Worm (Caenorhabditis elegans) whole organism, young adult: ENCODE measurements around the gene rack-1.
A peak's percentile ranks its signal among the peaks of the same experiment; 100 is the strongest.

ENCODE experiments used
- C17E4.6 ChIP-seq: fragments of 200-800 bp; sonication (Bioruptor generic); IDR thresholded peaks from 2 replicates; pipeline ENCODE4 v1.3.6; 2022; ENCODE audit warnings: missing genetic modification reagents, missing genetic modification characterization, missing compliant biosample characterization
- D2030.7 ChIP-seq: fragments of 200-800 bp; sonication (Bioruptor generic); IDR thresholded peaks from 2 replicates; pipeline ENCODE4 v1.3.6; 2022; ENCODE audit warnings: missing genetic modification reagents, missing genetic modification characterization, missing compliant biosample characterization
- F10E7.11 ChIP-seq: sonication (generic microtip); optimal IDR thresholded peaks from 2 replicates; lab custom pipeline; 2017; ENCODE audit warnings: mild to moderate bottlenecking, missing genetic modification characterization, moderate library complexity, missing compliant biosample characterization
- F22D6.2 ChIP-seq: sonication (generic microtip); optimal IDR thresholded peaks from 2 replicates; lab custom pipeline; 2016; ENCODE audit warnings: mild to moderate bottlenecking, missing genetic modification characterization, missing compliant biosample characterization
- F23B12.7 ChIP-seq: sonication (generic microtip); optimal IDR thresholded peaks from 2 replicates; lab custom pipeline; 2017; ENCODE audit warnings: missing genetic modification characterization, mild to moderate bottlenecking, missing compliant biosample characterization, antibody characterized with exemption, moderate library complexity; ENCODE audit not compliant: insufficient read depth
- F33H1.4 ChIP-seq: fragments of 200-800 bp; sonication (Bioruptor generic); IDR thresholded peaks from 2 replicates; pipeline ENCODE4 v1.3.6; 2022; ENCODE audit warnings: missing genetic modification reagents, missing genetic modification characterization, missing compliant biosample characterization
- F52B5.7 ChIP-seq: sonication (generic microtip); optimal IDR thresholded peaks from 2 replicates; lab custom pipeline; 2016; ENCODE audit warnings: mild to moderate bottlenecking, missing genetic modification characterization, missing compliant biosample characterization
- Y53G8AR.9 ChIP-seq: fragments of 200-800 bp; sonication (Bioruptor generic); conservative IDR thresholded peaks from 2 replicates; pipeline ENCODE4 v1.3.6; 2022; ENCODE audit warnings: missing genetic modification reagents, missing genetic modification characterization, missing compliant biosample characterization
- ZK185.1 ChIP-seq: sonication (generic microtip); optimal IDR thresholded peaks from 2 replicates; lab custom pipeline; 2016; ENCODE audit warnings: mild to moderate bottlenecking, missing genetic modification characterization, missing compliant biosample characterization; ENCODE audit not compliant: poor library complexity, severe bottlenecking
- akir-1 ChIP-seq: fragments of 200-800 bp; sonication (Bioruptor generic); optimal IDR thresholded peaks from 2 replicates; lab custom pipeline; 2018; ENCODE audit warnings: mild to moderate bottlenecking, missing genetic modification characterization, moderate library complexity, missing compliant biosample characterization
- attf-5 ChIP-seq: fragments of 200-800 bp; sonication (Bioruptor generic); optimal IDR thresholded peaks from 2 replicates; lab custom pipeline; 2018; ENCODE audit warnings: mild to moderate bottlenecking, missing genetic modification characterization, missing compliant biosample characterization
- attf-6 ChIP-seq: fragments of 200-800 bp; sonication (Bioruptor generic); IDR thresholded peaks from 2 replicates; pipeline ENCODE4 v1.3.6; 2022; ENCODE audit warnings: missing genetic modification reagents, missing genetic modification characterization, missing compliant biosample characterization
- cebp-2 ChIP-seq: fragments of 200-800 bp; sonication (Bioruptor generic); IDR thresholded peaks from 2 replicates; pipeline ENCODE4 v1.3.6; 2022; ENCODE audit warnings: missing genetic modification characterization, missing compliant biosample characterization
- ceh-100 ChIP-seq: fragments of 200-800 bp; sonication (Bioruptor generic); IDR thresholded peaks from 2 replicates; pipeline ENCODE4 v1.3.6; 2022; ENCODE audit warnings: missing genetic modification reagents, missing genetic modification characterization, missing compliant biosample characterization
- efl-1 ChIP-seq: fragments of 150-350 bp; optimal IDR thresholded peaks from 2 replicates; lab custom pipeline; 2014; ENCODE audit warnings: missing biosample characterization, missing genetic modification reagents, missing genetic modification characterization
- him-1 ChIP-seq: sonication (generic microtip); optimal IDR thresholded peaks from 2 replicates; lab custom pipeline; 2016; ENCODE audit warnings: missing genotype, missing genetic modification reagents, missing genetic modification characterization, missing compliant biosample characterization
- hmg-1.2 ChIP-seq: fragments of 200-800 bp; sonication (Bioruptor generic); IDR thresholded peaks from 2 replicates; pipeline ENCODE4 v1.3.6; 2022; ENCODE audit warnings: missing genetic modification reagents, missing genetic modification characterization, missing compliant biosample characterization
- lag-1 ChIP-seq: fragments of 200-800 bp; sonication (Bioruptor generic); IDR thresholded peaks from 2 replicates; pipeline ENCODE4 v1.3.6; 2022; ENCODE audit warnings: missing genetic modification reagents, missing genetic modification characterization, missing compliant biosample characterization
- let-526 ChIP-seq: fragments of 200-800 bp; sonication (Bioruptor generic); IDR thresholded peaks from 2 replicates; pipeline ENCODE4 v1.3.6; 2022; ENCODE audit warnings: missing genetic modification reagents, missing genetic modification characterization, missing compliant biosample characterization
- lin-26 ChIP-seq: fragments of 200-800 bp; sonication (Bioruptor generic); IDR thresholded peaks from 2 replicates; pipeline ENCODE4 v1.3.6; 2022; ENCODE audit warnings: missing genetic modification reagents, missing genetic modification characterization, missing compliant biosample characterization
- lin-40 ChIP-seq: sonication (generic microtip); optimal IDR thresholded peaks from 2 replicates; lab custom pipeline; 2016; ENCODE audit warnings: missing genetic modification characterization, mild to moderate bottlenecking, missing compliant biosample characterization, missing genotype, missing genetic modification reagents
- lsl-1 ChIP-seq: fragments of 200-800 bp; sonication (Bioruptor generic); optimal IDR thresholded peaks from 2 replicates; lab custom pipeline; 2018; ENCODE audit warnings: mild to moderate bottlenecking, missing genetic modification characterization, moderate library complexity, missing compliant biosample characterization
- madf-6 ChIP-seq: fragments of 200-800 bp; sonication (Bioruptor generic); IDR thresholded peaks from 2 replicates; pipeline ENCODE4 v1.3.6; 2022; ENCODE audit warnings: missing genetic modification reagents, missing genetic modification characterization, missing compliant biosample characterization
- mcd-1 ChIP-seq: fragments of 200-800 bp; sonication (Bioruptor generic); IDR thresholded peaks from 2 replicates; pipeline ENCODE4 v1.3.6; 2022; ENCODE audit warnings: missing genetic modification reagents, missing genetic modification characterization, missing compliant biosample characterization
- mel-28 ChIP-seq: sonication (generic microtip); optimal IDR thresholded peaks from 2 replicates; lab custom pipeline; 2016; ENCODE audit warnings: borderline replicate concordance, mild to moderate bottlenecking, missing genetic modification characterization, missing compliant biosample characterization
- nfya-1 ChIP-seq: sonication (generic microtip); optimal IDR thresholded peaks from 2 replicates; lab custom pipeline; 2017; ENCODE audit warnings: antibody characterized with exemption, missing compliant biosample characterization, missing genetic modification characterization, borderline replicate concordance; ENCODE audit not compliant: insufficient read depth
- nfyb-1 ChIP-seq: fragments of 200-800 bp; sonication (Bioruptor generic); IDR thresholded peaks from 2 replicates; pipeline ENCODE4 v1.3.6; 2022; ENCODE audit warnings: missing genetic modification reagents, missing genetic modification characterization, missing compliant biosample characterization
- nhr-120 ChIP-seq: fragments of 200-800 bp; sonication (Bioruptor generic); IDR thresholded peaks from 2 replicates; pipeline ENCODE4 v1.3.6; 2022; ENCODE audit warnings: missing genetic modification characterization, missing compliant biosample characterization
- nhr-80 ChIP-seq: sonication (generic microtip); optimal IDR thresholded peaks from 2 replicates; lab custom pipeline; 2016; ENCODE audit warnings: missing genetic modification characterization, missing compliant biosample characterization
- nhr-90 ChIP-seq: sonication (generic microtip); optimal IDR thresholded peaks from 2 replicates; lab custom pipeline; 2016; ENCODE audit warnings: missing genotype, mild to moderate bottlenecking, missing genetic modification characterization, missing compliant biosample characterization
- pbrm-1 ChIP-seq: fragments of 200-800 bp; sonication (Bioruptor generic); IDR thresholded peaks from 2 replicates; pipeline ENCODE4 v1.3.6; 2022; ENCODE audit warnings: missing genetic modification reagents, missing genetic modification characterization, missing compliant biosample characterization
- pha-4 ChIP-seq: fragments of 150-350 bp; sonication (generic microtip); optimal IDR thresholded peaks from 2 replicates; lab custom pipeline; 2014; ENCODE audit warnings: missing biosample characterization, missing genetic modification reagents, missing genetic modification characterization
- rcor-1 ChIP-seq: fragments of 200-800 bp; sonication (Bioruptor generic); IDR thresholded peaks from 2 replicates; pipeline ENCODE4 v1.3.6; 2022; ENCODE audit warnings: missing genetic modification reagents, missing genetic modification characterization, missing compliant biosample characterization
- rec-8 ChIP-seq, 2 experiments: sonication (generic microtip); optimal IDR thresholded peaks; 2 replicates each; lab custom pipeline; 2016; ENCODE audit warnings: mild to moderate bottlenecking in 2 of 2, missing genetic modification characterization in 2 of 2, missing genetic modification reagents in 2 of 2, missing genotype in 2 of 2, missing biosample characterization in 1 of 2, missing compliant biosample characterization in 1 of 2, moderate library complexity in 1 of 2
- rpc-1 ChIP-seq, 2 experiments: fragments of 150-350 bp in 1 of 2; sonication (generic microtip) in 1 of 2; optimal IDR thresholded peaks; 2 replicates each; lab custom pipeline; 2014 to 2018; ENCODE audit warnings: missing biosample characterization in 1 of 2, missing genetic modification characterization in 1 of 2, missing genetic modification reagents in 1 of 2, missing genotype in 1 of 2
- sdz-38 ChIP-seq: sonication (generic microtip); optimal IDR thresholded peaks from 2 replicates; lab custom pipeline; 2016; ENCODE audit warnings: missing genotype, missing genetic modification characterization, missing compliant biosample characterization
- snpc-1.1 ChIP-seq: sonication (generic microtip); optimal IDR thresholded peaks from 2 replicates; lab custom pipeline; 2017; ENCODE audit warnings: missing genetic modification characterization, mild to moderate bottlenecking, missing compliant biosample characterization, antibody characterized with exemption, moderate library complexity, missing genotype, missing genetic modification reagents; ENCODE audit not compliant: insufficient read depth
- snpc-4 ChIP-seq, 5 experiments: fragments of 150-350 bp in 1 of 5; sonication (generic microtip) in 4 of 5; optimal IDR thresholded peaks; 2 replicates each; lab custom pipeline; 2014 to 2018; ENCODE audit warnings: missing genetic modification characterization in 5 of 5, missing biosample characterization in 3 of 5, antibody characterized with exemption in 2 of 5, mild to moderate bottlenecking in 2 of 5, missing compliant biosample characterization in 2 of 5, missing genotype in 2 of 5, moderate library complexity in 2 of 5, missing genetic modification reagents in 1 of 5
- somi-1 ChIP-seq: fragments of 200-800 bp; sonication (Bioruptor generic); optimal IDR thresholded peaks from 2 replicates; lab custom pipeline; 2018; ENCODE audit warnings: mild to moderate bottlenecking, missing genetic modification characterization, missing compliant biosample characterization
- unc-130 ChIP-seq: sonication (generic microtip); optimal IDR thresholded peaks from 2 replicates; lab custom pipeline; 2016; ENCODE audit warnings: missing genetic modification reagents, missing genetic modification characterization, missing compliant biosample characterization
- unc-62 ChIP-seq: fragments of 150-350 bp; optimal IDR thresholded peaks from 2 replicates; lab custom pipeline; 2014; ENCODE audit warnings: missing biosample characterization, missing genetic modification reagents, missing genetic modification characterization
- xnd-1 ChIP-seq: sonication (generic microtip); optimal IDR thresholded peaks from 2 replicates; lab custom pipeline; 2016; ENCODE audit warnings: missing genotype, missing genetic modification reagents, missing genetic modification characterization, missing compliant biosample characterization
- ztf-18 ChIP-seq: sonication (generic microtip); optimal IDR thresholded peaks from 2 replicates; lab custom pipeline; 2016; ENCODE audit warnings: missing genotype, mild to moderate bottlenecking, missing genetic modification characterization, missing compliant biosample characterization
- ztf-25 ChIP-seq: fragments of 200-800 bp; sonication (Bioruptor generic); IDR thresholded peaks from 2 replicates; pipeline ENCODE4 v1.3.6; 2022; ENCODE audit warnings: missing genetic modification reagents, missing genetic modification characterization, missing compliant biosample characterization
- ztf-26 ChIP-seq: sonication (generic microtip); optimal IDR thresholded peaks from 2 replicates; lab custom pipeline; 2017; ENCODE audit warnings: missing genetic modification characterization, missing compliant biosample characterization

Gene rack-1

DNA sequence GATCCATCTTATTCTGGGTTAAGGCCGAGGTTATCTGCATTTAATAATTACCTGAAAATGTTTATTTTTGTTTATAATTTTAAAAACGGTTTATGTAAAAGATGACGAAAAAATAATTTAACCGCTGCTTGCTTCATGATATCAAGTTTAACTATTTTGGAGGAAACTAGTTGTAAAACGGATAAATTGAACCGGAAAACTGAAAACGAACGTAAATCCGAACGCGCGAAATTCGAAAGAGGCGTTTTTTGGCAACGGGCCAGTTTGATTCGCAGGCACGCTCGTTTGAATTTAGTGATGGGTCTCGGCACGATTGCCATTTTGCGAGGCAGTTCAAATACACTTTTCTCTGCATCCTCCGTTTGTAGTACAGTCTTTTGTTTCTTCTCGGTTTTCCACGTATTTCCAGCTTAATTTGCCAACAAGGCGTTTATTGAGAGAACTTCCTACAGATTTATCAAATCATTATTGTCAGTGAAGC, 47.5 kb upstream of the rack-1 start, which contains the start of the genes gtbp-1 and K08F4.3 (continued):
- TF ChIP-seq C17E4.6 (GFP tag; lab: Robert Waterston, UW) (no peak), F23B12.7 (tag; lab: Kevin White, UChicago) (peak; percentile 50), snpc-1.1 (tag; lab: Kevin White, UChicago) (peak; percentile 10), him-1 (tag; lab: Kevin White, UChicago) (peak; percentile 33), attf-5 (peak; percentile 76), xnd-1 (tag; lab: Kevin White, UChicago) (peak; percentile 8), somi-1 (no peak), pbrm-1 (GFP tag; lab: Robert Waterston, UW) (peak; percentile 50; the same call in 1 of the 2 replicates), rpc-1 (optimal IDR thresholded peaks at IDR 0.05; lab: Kevin White, UChicago) (no peak), rpc-1 (tag; optimal IDR thresholded peaks at IDR 0.05; lab: Kevin White, UChicago) (no peak), nhr-120 (GFP tag; lab: Robert Waterston, UW) (no peak), ceh-100 (GFP tag; lab: Robert Waterston, UW) (0 out of 2 replicates have a peak, but pooled peaks have one; percentile 52), D2030.7 (peak; percentile 65), lsl-1 (GFP tag; lab: Kevin White, UChicago) (peak; percentile 59), sdz-38 (tag; lab: Kevin White, UChicago) (no peak), efl-1 (GFP tag; lab: Kevin White, UChicago) (peak; percentile 85), rcor-1 (GFP tag; lab: Robert Waterston, UW) (peak; percentile 41; the same call in 1 of the 2 replicates), madf-6 (peak; percentile 81), snpc-4 (GFP tag; optimal IDR thresholded peaks at IDR 0.05; lab: Kevin White, UChicago) (peak; percentile 21), snpc-4 (tag; optimal IDR thresholded peaks at IDR 0.05; lab: Kevin White, UChicago) (peak in 3 of 4 experiments; percentile 41 to 73 (median 51)), nfyb-1 (0 out of 2 replicates have a peak, but pooled peaks have one; percentile 44), nhr-80 (peak; percentile 19), F33H1.4 (GFP tag; lab: Robert Waterston, UW) (peak; percentile 91), mcd-1 (GFP tag; lab: Robert Waterston, UW) (peak; percentile 72), ZK185.1 (tag; lab: Kevin White, UChicago) (peak; percentile 27), hmg-1.2 (GFP tag; lab: Robert Waterston, UW) (peak; percentile 80)

- TF ChIP-seq ztf-26 (no peak), rec-8 (tag; optimal IDR thresholded peaks at IDR 0.05; lab: Kevin White, UChicago) (no peak), unc-130 (GFP tag; lab: Kevin White, UChicago) (no peak), F52B5.7 (tag; lab: Kevin White, UChicago) (no peak), attf-6 (GFP tag; lab: Robert Waterston, UW) (no peak), lag-1 (no peak), Y53G8AR.9 (GFP tag; lab: Robert Waterston, UW) (no peak)
Observed at ce11 chrIV:10129957-10130356, 46.5 kb upstream of the rack-1 start, which contains the start of gene glt-3. Gene glt-3 (plus strand): TSS chrIV:10130257.

DNA sequence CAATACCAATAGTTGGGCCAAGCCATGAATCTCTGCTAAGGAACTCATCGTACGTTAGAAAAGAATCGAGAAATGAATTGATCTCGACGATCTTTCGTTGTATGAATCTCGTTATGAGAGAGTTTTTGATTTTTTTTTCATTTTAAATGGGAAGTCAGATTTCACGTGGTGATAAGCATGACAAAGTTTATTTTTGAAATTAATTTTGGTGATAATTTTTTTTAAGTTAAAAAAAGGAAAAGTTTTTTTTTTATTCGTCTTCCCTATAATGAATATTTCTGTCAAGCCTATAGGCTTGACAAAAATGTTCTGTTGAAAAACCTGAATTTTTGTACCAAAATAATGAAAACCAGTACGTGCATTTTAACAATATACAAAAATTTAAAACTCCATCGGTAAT, 40.7 kb upstream of the rack-1 start, which contains the start of gene K08F4.5:
Gene K08F4.5, minus strand, starts transcription at position 101 of the 400 bp plus-strand sequence.
- no peak for TF ChIP-seq pha-4 (tag; lab: Kevin White, UChicago)
- no peak for TF ChIP-seq nhr-90 (tag; lab: Kevin White, UChicago)
- TF ChIP-seq nfya-1: no peak
- no peak for TF ChIP-seq F22D6.2 (tag; lab: Kevin White, UChicago)
- no peak for TF ChIP-seq unc-130 (GFP tag; lab: Kevin White, UChicago)
- no peak for TF ChIP-seq ztf-25 (GFP tag; lab: Robert Waterston, UW)
- no peak for TF ChIP-seq lin-26 (GFP tag; lab: Robert Waterston, UW)
- no peak for TF ChIP-seq F23B12.7 (tag; lab: Kevin White, UChicago)
- no peak for TF ChIP-seq unc-62 (GFP tag; lab: Kevin White, UChicago)
- no peak for TF ChIP-seq ztf-18 (tag; lab: Kevin White, UChicago)
- no peak for TF ChIP-seq F10E7.11 (tag; lab: Kevin White, UChicago)
- TF ChIP-seq cebp-2 (GFP tag; lab: Robert Waterston, UW): no peak
- no peak for TF ChIP-seq mel-28
- TF ChIP-seq lin-40: no peak
- no peak for TF ChIP-seq let-526 (GFP tag; lab: Robert Waterston, UW)
- no peak for TF ChIP-seq akir-1
